Worm (Caenorhabditis elegans): ENCODE results near the gene C34F6.1.

DNA sequence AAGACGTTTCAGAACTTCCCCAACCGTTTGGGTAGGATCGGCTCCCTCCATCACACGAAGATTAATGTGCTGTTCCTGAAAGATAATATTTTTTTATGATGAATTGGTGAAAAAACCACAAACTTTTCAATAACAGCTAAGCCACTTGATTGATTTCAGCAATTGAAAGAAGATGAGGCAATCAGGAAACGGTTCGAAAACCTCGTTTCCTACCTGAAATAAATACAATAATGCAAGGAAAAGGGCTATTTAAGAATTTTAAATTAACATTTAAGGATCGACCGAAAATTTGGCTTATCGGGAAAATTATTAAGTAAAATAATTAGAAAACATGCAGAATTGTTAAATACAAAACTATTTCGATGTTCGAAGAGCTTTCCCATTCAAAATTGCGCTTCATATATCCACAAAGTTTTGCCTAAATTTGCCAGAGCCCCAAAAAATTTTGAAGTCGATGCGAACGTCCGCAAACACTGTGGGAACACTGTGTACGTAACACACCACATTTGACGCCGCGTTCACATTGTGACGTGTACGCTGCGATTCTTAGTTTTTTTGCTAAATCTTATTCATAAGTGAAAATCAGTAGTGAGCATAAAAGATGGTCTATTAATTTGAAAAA lies 26.1 kb upstream of the C34F6.1 start, which contains the start of gene C34F6.9:
- TF ChIP-seq mes-4 (tag; optimal IDR thresholded peaks at IDR 0.05) (no peak), ztf-22 (GFP tag; optimal IDR thresholded peaks at IDR 0.05) (no peak), ceh-91 (GFP tag; IDR thresholded peaks at IDR 0.05) (no peak), C06A6.2 (GFP tag; conservative IDR thresholded peaks at IDR 0.05) (no peak), lsl-1 (GFP tag; optimal IDR thresholded peaks at IDR 0.05) (no peak), snpc-1.1 (tag; optimal IDR thresholded peaks at IDR 0.05; ENCODE audit: insufficient read depth) (no peak), F22D6.2 (tag; optimal IDR thresholded peaks at IDR 0.05) (no peak), F49E8.2 (tag; optimal IDR thresholded peaks at IDR 0.05; ENCODE audit: insufficient read depth) (no peak), Y67H2A.10 (GFP tag; conservative IDR thresholded peaks at IDR 0.05) (no peak), F52B5.7 (tag; optimal IDR thresholded peaks at IDR 0.05) (no peak), nfya-1 (tag; optimal IDR thresholded peaks at IDR 0.05; ENCODE audit: borderline replicate concordance, insufficient read depth) (no peak), xnd-1 (tag; optimal IDR thresholded peaks at IDR 0.05) (no peak), unc-62 (GFP tag; optimal IDR thresholded peaks at IDR 0.05) (no peak), dpff-1 (tag; optimal IDR thresholded peaks at IDR 0.05) (no peak)
